Worm (Caenorhabditis elegans) whole organism, L1 larva: ENCODE measurements around the gene rho-1.
A peak's percentile ranks its signal among the peaks of the same experiment; 100 is the strongest.
"Not testable (repeated sequence)": the region's sequence is repeated elsewhere in the genome, so short reads cannot be mapped to it uniquely, and the experiment has no call there.

Experiments used
- aha-1 ChIP-seq: fragments of 150-350 bp; optimal IDR thresholded peaks from 2 replicates; lab custom pipeline; 2014; ENCODE audit warnings: missing biosample characterization, missing genetic modification characterization
- ama-1 ChIP-seq: fragments of 150-350 bp; optimal IDR thresholded peaks from 2 replicates; lab custom pipeline; 2014
- blmp-1 ChIP-seq: fragments of 150-350 bp; optimal IDR thresholded peaks from 2 replicates; lab custom pipeline; 2014; ENCODE audit warnings: missing biosample characterization, missing genetic modification characterization
- ceh-82 ChIP-seq, 3 experiments: fragments of 150-350 bp in 1 of 3; sonication (generic microtip) in 2 of 3; optimal IDR thresholded peaks; 2 replicates each; lab custom pipeline; 2014 to 2017; ENCODE audit warnings: missing biosample characterization in 3 of 3, missing genetic modification characterization in 3 of 3
- ces-1 ChIP-seq: fragments of 150-350 bp; optimal IDR thresholded peaks from 2 replicates; lab custom pipeline; 2014; ENCODE audit warnings: missing biosample characterization, missing genetic modification reagents, missing genetic modification characterization
- dpl-1 ChIP-seq, 3 experiments: fragments of 150-350 bp in 2 of 3; sonication (generic microtip) in 1 of 3; optimal IDR thresholded peaks; 2 replicates each; lab custom pipeline; 2014 to 2017; ENCODE audit warnings: missing biosample characterization in 3 of 3, missing genetic modification characterization in 3 of 3, missing genetic modification reagents in 3 of 3
- dsc-1 ChIP-seq: sonication (generic microtip); optimal IDR thresholded peaks from 2 replicates; lab custom pipeline; 2016; ENCODE audit warnings: mild to moderate bottlenecking, missing genetic modification characterization, missing compliant biosample characterization
- efl-1 ChIP-seq, 4 experiments: fragments of 150-350 bp; optimal IDR thresholded peaks in 3 of 4; peaks in 1 of 4; 1 replicate in 1 of 4; 2 replicates in 3 of 4; lab custom pipeline; 2014; ENCODE audit warnings: missing biosample characterization in 2 of 4, missing genetic modification characterization in 2 of 4, missing genetic modification reagents in 2 of 4
- elt-3 ChIP-seq, 6 experiments: fragments of 150-350 bp in 1 of 6; sonication (generic microtip); optimal IDR thresholded peaks; 2 replicates each; lab custom pipeline; 2017 to 2018; ENCODE audit warnings: missing biosample characterization in 6 of 6, missing genetic modification characterization in 6 of 6, inconsistent platforms in 1 of 6
- fkh-8 ChIP-seq: sonication (generic microtip); optimal IDR thresholded peaks from 2 replicates; lab custom pipeline; 2016; ENCODE audit warnings: mild to moderate bottlenecking, missing genetic modification characterization, missing compliant biosample characterization
- fos-1 ChIP-seq: fragments of 150-350 bp; optimal IDR thresholded peaks from 2 replicates; lab custom pipeline; 2014; ENCODE audit warnings: missing biosample characterization, missing genetic modification characterization
- lin-14 ChIP-seq: fragments of 200-800 bp; sonication (Bioruptor generic); optimal IDR thresholded peaks from 2 replicates; lab custom pipeline; 2018; ENCODE audit warnings: mild to moderate bottlenecking, missing genetic modification characterization, moderate library complexity, missing compliant biosample characterization
- lin-35 ChIP-seq, 2 experiments: fragments of 150-350 bp; optimal IDR thresholded peaks; 2 replicates each; lab custom pipeline; 2014; ENCODE audit warnings: missing biosample characterization in 2 of 2, missing genetic modification characterization in 2 of 2, missing genetic modification reagents in 2 of 2
- mep-1 ChIP-seq: fragments of 150-350 bp; optimal IDR thresholded peaks from 2 replicates; lab custom pipeline; 2014; ENCODE audit warnings: missing biosample characterization, missing genetic modification characterization
- nhr-19 ChIP-seq: fragments of 200-800 bp; sonication (Bioruptor generic); conservative IDR thresholded peaks from 2 replicates; pipeline ENCODE4 v1.3.6; 2022; ENCODE audit warnings: missing genetic modification characterization, missing compliant biosample characterization
- nhr-20 ChIP-seq: sonication (generic microtip); optimal IDR thresholded peaks from 2 replicates; lab custom pipeline; 2016; ENCODE audit warnings: mild to moderate bottlenecking, missing genetic modification characterization, missing compliant biosample characterization
- nhr-47 ChIP-seq: sonication (generic microtip); optimal IDR thresholded peaks from 2 replicates; lab custom pipeline; 2016; ENCODE audit warnings: mild to moderate bottlenecking, missing genetic modification characterization, moderate library complexity, missing compliant biosample characterization
- nhr-71 ChIP-seq: sonication (generic microtip); optimal IDR thresholded peaks from 2 replicates; lab custom pipeline; 2016; ENCODE audit warnings: mild to moderate bottlenecking, missing genetic modification characterization, moderate library complexity, missing compliant biosample characterization
- nhr-76 ChIP-seq: sonication (generic microtip); optimal IDR thresholded peaks from 2 replicates; lab custom pipeline; 2017; ENCODE audit warnings: missing biosample characterization, missing genetic modification characterization
- nhr-90 ChIP-seq: sonication (generic microtip); optimal IDR thresholded peaks from 2 replicates; lab custom pipeline; 2016; ENCODE audit warnings: mild to moderate bottlenecking, missing genetic modification characterization, missing compliant biosample characterization; ENCODE audit not compliant: poor library complexity
- pax-3 ChIP-seq: fragments of 200-800 bp; sonication (Bioruptor generic); optimal IDR thresholded peaks from 2 replicates; lab custom pipeline; 2018; ENCODE audit warnings: mild to moderate bottlenecking, missing genetic modification characterization, moderate library complexity, missing compliant biosample characterization
- pqm-1 ChIP-seq: sonication (generic microtip); optimal IDR thresholded peaks from 3 replicates; lab custom pipeline; 2017; ENCODE audit warnings: missing biosample characterization, missing genetic modification characterization
- rnt-1 ChIP-seq: sonication (generic microtip); optimal IDR thresholded peaks from 2 replicates; lab custom pipeline; 2016; ENCODE audit warnings: mild to moderate bottlenecking, missing genetic modification characterization, moderate library complexity, missing compliant biosample characterization
- sox-4 ChIP-seq: sonication (generic microtip); optimal IDR thresholded peaks from 2 replicates; lab custom pipeline; 2016; ENCODE audit warnings: missing genetic modification characterization, missing compliant biosample characterization
- sptf-1 ChIP-seq: fragments of 150-350 bp; optimal IDR thresholded peaks from 2 replicates; lab custom pipeline; 2014; ENCODE audit warnings: missing biosample characterization, missing genetic modification characterization
- tlp-1 ChIP-seq: fragments of 150-350 bp; optimal IDR thresholded peaks from 2 replicates; lab custom pipeline; 2014; ENCODE audit warnings: missing biosample characterization, missing genetic modification characterization
- unc-62 ChIP-seq: fragments of 150-350 bp; optimal IDR thresholded peaks from 2 replicates; lab custom pipeline; 2014; ENCODE audit warnings: missing biosample characterization, missing genetic modification reagents, missing genetic modification characterization
- xbp-1 ChIP-seq: sonication (generic microtip); optimal IDR thresholded peaks from 2 replicates; lab custom pipeline; 2016; ENCODE audit warnings: missing genetic modification characterization, missing compliant biosample characterization
- zip-4 ChIP-seq: fragments of 200-800 bp; sonication (Bioruptor generic); optimal IDR thresholded peaks from 2 replicates; lab custom pipeline; 2018; ENCODE audit warnings: mild to moderate bottlenecking, missing genetic modification characterization, moderate library complexity, missing compliant biosample characterization
- ztf-11 ChIP-seq, 2 experiments: sonication (generic microtip); optimal IDR thresholded peaks; 2 replicates each; lab custom pipeline; 2016 to 2017; ENCODE audit warnings: missing genetic modification characterization in 2 of 2, missing biosample characterization in 1 of 2, missing compliant biosample characterization in 1 of 2

rho-1 gene

ce11 chrIV:16489958-16490357 lies 1.1 kb upstream of the rho-1 start (continued):
- TF ChIP-seq nhr-71 (peak; percentile 65), pax-3 (tag; lab: Kevin White, UChicago) (no peak), pqm-1 (tag; lab: Kevin White, UChicago) (no peak), ama-1 (lab: Kevin White, UChicago) (peak; percentile 11), nhr-20 (peak; percentile 52)
- TF ChIP-seq, all 84 proteins: peak for 26

- TF ChIP-seq dpl-1 (GFP tag; optimal IDR thresholded peaks at IDR 0.05; lab: Kevin White, UChicago) (peak in 2 of 3 experiments; percentile 7 to 32), nhr-71 (peak; percentile 9), efl-1 (optimal IDR thresholded peaks at IDR 0.05; lab: Kevin White, UChicago) (no peak), efl-1 (GFP tag; optimal IDR thresholded peaks at IDR 0.05 in 1 of 2; lab: Kevin White, UChicago) (peak; percentile 56 to 94), lin-35 (GFP tag; optimal IDR thresholded peaks at IDR 0.05; lab: Kevin White, UChicago) (no peak), nhr-47 (no peak), tlp-1 (no peak), unc-62 (GFP tag; lab: Kevin White, UChicago) (no peak), elt-3 (tag; optimal IDR thresholded peaks at IDR 0.05; lab: Kevin White, UChicago) (no peak), sox-4 (tag; lab: Kevin White, UChicago) (no peak), nhr-19 (GFP tag; lab: Robert Waterston, UW) (no peak), ztf-11 (tag; optimal IDR thresholded peaks at IDR 0.05; lab: Kevin White, UChicago) (no peak), nhr-76 (tag; lab: Kevin White, UChicago) (no peak)
Observed at ce11 chrIV:16483273-16484204, 5.3 kb downstream of the rho-1 start.

- no peak for TF ChIP-seq zip-4 (GFP tag; lab: Kevin White, UChicago)
- TF ChIP-seq lin-14 = peak; percentile 6
- TF ChIP-seq dsc-1 (tag; lab: Kevin White, UChicago) = peak; percentile 47
Observed at ce11 chrIV:16482790-16483189, 6.0 kb downstream of the rho-1 start.

ce11 chrIV:16480888-16481287 lies 7.9 kb downstream of the rho-1 start, which contains the start of gene Y51H4A.938:
Gene Y51H4A.938, plus strand, starts transcription at chrIV:16481188.
- not testable (repeated sequence) for TF ChIP-seq rnt-1 (tag; lab: Kevin White, UChicago); fkh-8; xbp-1 (tag; lab: Kevin White, UChicago)

- TF ChIP-seq lin-14 = peak; percentile 27
- no peak for TF ChIP-seq blmp-1 (tag; lab: Kevin White, UChicago)
Observed at ce11 chrIV:16477169-16477568, 11.7 kb downstream of the rho-1 start, which contains the start of gene Y51H4A.1. Gene Y51H4A.1, minus strand, starts transcription at chrIV:16477295.

- TF ChIP-seq fos-1 (tag; lab: Kevin White, UChicago) (no peak), nhr-90 (no peak), mep-1 (tag; lab: Kevin White, UChicago) (no peak), ces-1 (GFP tag; lab: Kevin White, UChicago) (peak; percentile 77), sptf-1 (tag; lab: Kevin White, UChicago) (no peak), aha-1 (tag; lab: Kevin White, UChicago) (no peak), dpl-1 (GFP tag; optimal IDR thresholded peaks at IDR 0.05; lab: Kevin White, UChicago) (peak in 1 of 3 experiments; percentile 16), ceh-82 (tag; optimal IDR thresholded peaks at IDR 0.05; lab: Kevin White, UChicago) (peak in 1 of 3 experiments; percentile 33)
Observed at ce11 chrIV:16476081-16476480, 12.7 kb downstream of the rho-1 start.
